Worm (Caenorhabditis elegans): Measurements from ENCODE around the gene M176.9.

DNA sequence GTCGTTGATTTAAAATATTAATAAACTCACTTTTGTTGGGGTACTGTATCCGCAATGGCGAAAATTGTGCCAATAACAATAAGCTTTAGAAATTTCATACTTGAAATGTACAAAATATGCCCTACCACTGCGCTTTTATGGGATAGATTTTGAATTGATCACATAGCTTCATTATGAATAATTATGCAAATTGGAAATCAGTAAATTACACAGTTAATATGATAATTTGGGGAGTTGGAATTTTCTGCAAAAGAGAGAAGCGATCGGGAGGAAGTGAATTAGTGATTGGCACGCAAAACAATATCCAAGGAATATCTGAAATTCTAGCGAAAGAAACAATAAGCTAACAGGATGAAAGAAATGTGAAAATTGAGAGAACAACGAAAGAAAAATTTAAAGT lies 14.7 kb upstream of the M176.9 start, which contains the start of gene M176.10:
- TF ChIP-seq flt-1 (GFP tag; IDR thresholded peaks at IDR 0.05), result no peak
- no peak for TF ChIP-seq ztf-29 (GFP tag; IDR thresholded peaks at IDR 0.05)
